Fruit fly (Drosophila melanogaster) whole organism, embryonic: Measurements from ENCODE around the gene Sk1.

Experiments
- CG11504 ChIP-seq: fragments of 200-800 bp; sonication (Bioruptor generic); optimal IDR thresholded peaks from 3 replicates; lab custom pipeline; 2019; ENCODE audit warnings: missing biosample characterization, mild to moderate bottlenecking, missing genetic modification characterization, moderate library complexity
- CG12071 ChIP-seq: fragments of 200-800 bp; sonication (Bioruptor generic); optimal IDR thresholded peaks from 3 replicates; lab custom pipeline; 2018; ENCODE audit warnings: missing biosample characterization, mild to moderate bottlenecking, missing genetic modification characterization
- CG12391 ChIP-seq: fragments of 200-800 bp; sonication (Bioruptor generic); optimal IDR thresholded peaks from 3 replicates; lab custom pipeline; 2018; ENCODE audit warnings: missing biosample characterization, mild to moderate bottlenecking, missing genetic modification characterization, moderate library complexity
- CG1602 ChIP-seq: fragments of 200-800 bp; sonication (Bioruptor generic); optimal IDR thresholded peaks from 3 replicates; lab custom pipeline; 2016; ENCODE audit warnings: missing biosample characterization, missing genetic modification characterization
- CG16815 ChIP-seq: fragments of 200-800 bp; sonication (Bioruptor generic); optimal IDR thresholded peaks from 3 replicates; lab custom pipeline; 2017; ENCODE audit warnings: missing biosample characterization, mild to moderate bottlenecking, missing genetic modification characterization
- CG18011 ChIP-seq: fragments of 200-800 bp; sonication (Bioruptor generic); optimal IDR thresholded peaks from 2 replicates; lab custom pipeline; 2017; ENCODE audit warnings: missing biosample characterization, missing genetic modification characterization, mild to moderate bottlenecking, moderate library complexity, missing genotype
- CG2712 ChIP-seq: fragments of 200-800 bp; optimal IDR thresholded peaks from 3 replicates; lab custom pipeline; 2019; ENCODE audit warnings: missing biosample characterization, mild to moderate bottlenecking, missing genetic modification characterization, moderate library complexity
- CG31224 ChIP-seq: fragments of 200-800 bp; sonication (Bioruptor generic); IDR thresholded peaks from 2 replicates; pipeline ENCODE4 v1.3.6; 2022; ENCODE audit warnings: missing biosample characterization, missing genetic modification characterization
- CG3163 ChIP-seq: fragments of 200-800 bp; sonication (Bioruptor generic); optimal IDR thresholded peaks from 3 replicates; lab custom pipeline; 2016; ENCODE audit warnings: missing biosample characterization, missing genetic modification characterization
- CG32772 ChIP-seq: fragments of 200-800 bp; sonication (Bioruptor generic); IDR thresholded peaks from 2 replicates; pipeline ENCODE4 v1.3.6; 2022; ENCODE audit warnings: missing biosample characterization, missing genetic modification characterization
- CG33557 ChIP-seq: fragments of 200-800 bp; sonication (Bioruptor generic); optimal IDR thresholded peaks from 2 replicates; lab custom pipeline; 2019; ENCODE audit warnings: missing biosample characterization, mild to moderate bottlenecking, missing genetic modification characterization, moderate library complexity
- CG34376 ChIP-seq: fragments of 200-800 bp; sonication (Bioruptor generic); optimal IDR thresholded peaks from 2 replicates; lab custom pipeline; 2018; ENCODE audit warnings: missing biosample characterization, mild to moderate bottlenecking, missing genetic modification characterization
- CG3726 ChIP-seq: fragments of 200-800 bp; sonication (Bioruptor generic); IDR thresholded peaks from 3 replicates; pipeline ENCODE4, ENCODE4 v1.3.6; 2022; ENCODE audit warnings: missing biosample characterization, missing genetic modification characterization
- CG4282 ChIP-seq: fragments of 200-800 bp; sonication (Bioruptor generic); optimal IDR thresholded peaks from 2 replicates; lab custom pipeline; 2016; ENCODE audit warnings: missing biosample characterization, missing genetic modification characterization
- CG4404 ChIP-seq: fragments of 200-800 bp; sonication (Bioruptor generic); IDR thresholded peaks from 2 replicates; pipeline ENCODE4 v1.3.6; 2022; ENCODE audit warnings: missing biosample characterization, missing genetic modification characterization
- CG4424 ChIP-seq: fragments of 200-800 bp; sonication (Bioruptor generic); optimal IDR thresholded peaks from 3 replicates; lab custom pipeline; 2016; ENCODE audit warnings: missing biosample characterization, missing genetic modification characterization
- CG7357 ChIP-seq: fragments of 200-800 bp; sonication (Bioruptor generic); IDR thresholded peaks from 3 replicates; pipeline ENCODE4 v1.3.6; 2022; ENCODE audit warnings: missing biosample characterization, missing genetic modification characterization
- CG7786 ChIP-seq: fragments of 200-800 bp; sonication (Bioruptor generic); optimal IDR thresholded peaks from 2 replicates; lab custom pipeline; 2016; ENCODE audit warnings: missing biosample characterization, missing genetic modification characterization
- CTCF ChIP-seq: fragments of 200-800 bp; sonication (Bioruptor generic); optimal IDR thresholded peaks from 2 replicates; lab custom pipeline; 2017; ENCODE audit warnings: missing biosample characterization, mild to moderate bottlenecking, missing genetic modification characterization, moderate library complexity
- CkIIα-i1 ChIP-seq: fragments of 200-800 bp; sonication (Bioruptor generic); IDR thresholded peaks from 2 replicates; pipeline ENCODE4 v1.3.6; 2022; ENCODE audit warnings: missing biosample characterization, missing genetic modification characterization
- D19B ChIP-seq: fragments of 200-800 bp; sonication (Bioruptor generic); optimal IDR thresholded peaks from 2 replicates; lab custom pipeline; 2017; ENCODE audit warnings: missing biosample characterization, mild to moderate bottlenecking, missing genetic modification characterization
- Dll ChIP-seq: fragments of 200-800 bp; sonication (Bioruptor generic); IDR thresholded peaks from 4 replicates; pipeline ENCODE4 v1.3.6; 2022; ENCODE audit warnings: missing biosample characterization, missing genetic modification characterization; ENCODE audit not compliant: partially characterized antibody
- Ets65A ChIP-seq: fragments of 200-800 bp; sonication (Bioruptor generic); peaks from one replicate; lab custom pipeline; 2016; ENCODE audit warnings: missing biosample characterization, missing genetic modification characterization
- Fer2 ChIP-seq: fragments of 200-800 bp; sonication (Bioruptor generic); optimal IDR thresholded peaks from 2 replicates; lab custom pipeline; 2018; ENCODE audit warnings: missing biosample characterization, mild to moderate bottlenecking, missing genetic modification characterization, moderate library complexity
- Gug ChIP-seq: fragments of 200-800 bp; sonication (Bioruptor generic); IDR thresholded peaks from 4 replicates; pipeline ENCODE4 v1.3.6; 2022; ENCODE audit warnings: missing biosample characterization, missing genetic modification characterization
- Hr51 ChIP-seq, 2 experiments: fragments of 200-800 bp; sonication (Bioruptor generic); optimal IDR thresholded peaks; 2 replicates in 1 of 2; 3 replicates in 1 of 2; lab custom pipeline; 2016 to 2018; ENCODE audit warnings: missing biosample characterization in 2 of 2, missing genetic modification characterization in 2 of 2, mild to moderate bottlenecking in 1 of 2, moderate library complexity in 1 of 2
- Oli ChIP-seq: fragments of 200-800 bp; sonication (Bioruptor generic); optimal IDR thresholded peaks from 2 replicates; lab custom pipeline; 2018; ENCODE audit warnings: missing biosample characterization, mild to moderate bottlenecking, missing genetic modification characterization, moderate library complexity
- Sin3A ChIP-seq: fragments of >200 bp; optimal IDR thresholded peaks from 2 replicates; lab custom pipeline; 2018
- Xrp1 ChIP-seq: fragments of 200-800 bp; sonication (Bioruptor generic); IDR thresholded peaks from 2 replicates; pipeline ENCODE4 v1.3.6; 2022; ENCODE audit warnings: missing biosample characterization, missing genetic modification characterization
- ac ChIP-seq: fragments of 200-800 bp; sonication (Bioruptor generic); optimal IDR thresholded peaks from 3 replicates; lab custom pipeline; 2017; ENCODE audit warnings: missing biosample characterization, mild to moderate bottlenecking, missing genetic modification characterization
- ara ChIP-seq: fragments of 200-800 bp; sonication (Bioruptor generic); IDR thresholded peaks from 2 replicates; pipeline ENCODE4 v1.3.6; 2022; ENCODE audit warnings: missing biosample characterization, missing genetic modification characterization
- chn ChIP-seq: fragments of 200-800 bp; sonication (Bioruptor generic); optimal IDR thresholded peaks from 2 replicates; lab custom pipeline; 2016; ENCODE audit warnings: missing biosample characterization, missing genetic modification characterization
- ci ChIP-seq: fragments of 200-800 bp; sonication (Bioruptor generic); IDR thresholded peaks from 3 replicates; pipeline ENCODE4 v1.3.6; 2022; ENCODE audit warnings: missing biosample characterization, missing genetic modification characterization
- croc ChIP-seq: fragments of 200-800 bp; sonication (Bioruptor generic); conservative IDR thresholded peaks from 3 replicates; pipeline ENCODE4 v1.3.6; 2022; ENCODE audit warnings: missing biosample characterization, missing genetic modification characterization
- danr ChIP-seq: fragments of 200-800 bp; sonication (Bioruptor generic); IDR thresholded peaks from 2 replicates; pipeline ENCODE4 v1.3.6; 2022; ENCODE audit warnings: missing biosample characterization, missing genetic modification characterization
- fu2 ChIP-seq: fragments of 200-800 bp; sonication (Bioruptor generic); optimal IDR thresholded peaks from 2 replicates; lab custom pipeline; 2016; ENCODE audit warnings: missing biosample characterization, missing genetic modification characterization
- gt ChIP-seq: fragments of 200-800 bp; sonication (Bioruptor generic); IDR thresholded peaks from 2 replicates; pipeline ENCODE4 v1.3.6; 2022; ENCODE audit warnings: missing biosample characterization, missing genetic modification characterization
- lov ChIP-seq, 2 experiments: fragments of 200-800 bp in 1 of 2; fragments of >200 bp in 1 of 2; sonication (Bioruptor generic) in 1 of 2; IDR thresholded peaks in 1 of 2; optimal IDR thresholded peaks in 1 of 2; 2 replicates in 1 of 2; 3 replicates in 1 of 2; pipeline versions ENCODE4 v1.3.6 to Lab custom; 2017 to 2022; ENCODE audit warnings: missing biosample characterization in 1 of 2, missing genetic modification characterization in 1 of 2
- pum ChIP-seq: fragments of 200-800 bp; sonication (Bioruptor generic); optimal IDR thresholded peaks from 2 replicates; lab custom pipeline; 2016; ENCODE audit warnings: missing biosample characterization, missing genetic modification characterization
- row ChIP-seq: fragments of 200-800 bp; sonication (Bioruptor generic); IDR thresholded peaks from 3 replicates; pipeline ENCODE4 v1.3.6; 2022; ENCODE audit warnings: missing biosample characterization, missing genetic modification characterization
- sd ChIP-seq: fragments of 200-800 bp; sonication (Bioruptor generic); optimal IDR thresholded peaks from 3 replicates; lab custom pipeline; 2018; ENCODE audit warnings: missing biosample characterization, mild to moderate bottlenecking, missing genetic modification characterization, moderate library complexity
- sens ChIP-seq: fragments of 200-800 bp; sonication (Bioruptor generic); peaks from one replicate; lab custom pipeline; 2016; ENCODE audit warnings: missing biosample characterization, missing genetic modification characterization
- slbo ChIP-seq: fragments of 200-800 bp; sonication (Bioruptor generic); IDR thresholded peaks from 2 replicates; pipeline ENCODE4 v1.3.6; 2022; ENCODE audit warnings: missing biosample characterization, missing genetic modification characterization
- tap ChIP-seq: fragments of 200-800 bp; optimal IDR thresholded peaks from 3 replicates; lab custom pipeline; 2019; ENCODE audit warnings: missing biosample characterization, mild to moderate bottlenecking, missing genetic modification characterization, moderate library complexity
- tx ChIP-seq: fragments of 200-800 bp; sonication (Bioruptor generic); optimal IDR thresholded peaks from 2 replicates; lab custom pipeline; 2016; ENCODE audit warnings: missing biosample characterization, missing genetic modification characterization
- vvl ChIP-seq: fragments of 200-800 bp; sonication (Bioruptor generic); IDR thresholded peaks from 2 replicates; pipeline ENCODE4 v1.3.6; 2022; ENCODE audit warnings: missing biosample characterization, missing genetic modification characterization
- z ChIP-seq: fragments of 200-800 bp; sonication (Bioruptor generic); IDR thresholded peaks from 3 replicates; pipeline ENCODE4 v1.3.6; 2022; ENCODE audit warnings: missing biosample characterization, missing genetic modification characterization

Sk1 gene

dm6 chrX:11468304-11468703 is 26.0 kb downstream of the Sk1 start (continued):
- no peak for TF ChIP-seq CG18011 (GFP tag; lab: Kevin White, UChicago)
- no peak for TF ChIP-seq Xrp1 (GFP tag; lab: Robert Waterston, UW)
- no peak for TF ChIP-seq CG12391
- TF ChIP-seq CG16815 (GFP tag; lab: Kevin White, UChicago): no peak
- TF ChIP-seq vvl: peak; percentile 69
- TF ChIP-seq tx (GFP tag; lab: Kevin White, UChicago): no peak
- no peak for TF ChIP-seq CG33557
- TF ChIP-seq CG4282: no peak
- TF ChIP-seq tap: no peak
- no peak for TF ChIP-seq z (GFP tag; lab: Robert Waterston, UW)
- no peak for TF ChIP-seq CG3163 (GFP tag; lab: Kevin White, UChicago)
- TF ChIP-seq CG32772 (GFP tag; lab: Robert Waterston, UW): peak; percentile 55
- no peak for TF ChIP-seq danr (GFP tag; lab: Robert Waterston, UW)
- TF ChIP-seq D19B (GFP tag; lab: Kevin White, UChicago): no peak
- TF ChIP-seq CG4424 (GFP tag; lab: Kevin White, UChicago): no peak
- no peak for TF ChIP-seq ara (GFP tag; lab: Robert Waterston, UW)
- no peak for TF ChIP-seq Oli (tag; lab: Kevin White, UChicago)
- peak; percentile 78 for TF ChIP-seq ci (GFP tag; lab: Robert Waterston, UW)
- TF ChIP-seq croc (GFP tag; lab: Robert Waterston, UW): no peak
- no peak for TF ChIP-seq CG34376 (GFP tag; lab: Kevin White, UChicago)
- TF ChIP-seq gt (GFP tag; lab: Robert Waterston, UW): no peak
- no peak for TF ChIP-seq CG2712 (tag; lab: Kevin White, UChicago)

- no peak for TF ChIP-seq slbo (GFP tag; lab: Robert Waterston, UW)
- no peak for TF ChIP-seq lov (optimal IDR thresholded peaks at IDR 0.05; lab: Kevin White, UChicago)
- no peak for TF ChIP-seq lov (GFP tag; IDR thresholded peaks at IDR 0.05; lab: Robert Waterston, UW)
- TF ChIP-seq CG3726: no peak
- no peak for TF ChIP-seq CkIIα-i1
- TF ChIP-seq chn: no peak
- TF ChIP-seq CG1602 (GFP tag; lab: Kevin White, UChicago): no peak
- TF ChIP-seq Fer2 (tag; lab: Kevin White, UChicago): no peak
- TF ChIP-seq CG11504 (tag; lab: Kevin White, UChicago): no peak
- no peak for TF ChIP-seq CG12071 (GFP tag; lab: Kevin White, UChicago)
- no peak for TF ChIP-seq fu2 (GFP tag; lab: Kevin White, UChicago)
- no peak for TF ChIP-seq CTCF (GFP tag; lab: Kevin White, UChicago)
- TF ChIP-seq sd (tag; lab: Kevin White, UChicago): no peak
- no peak for TF ChIP-seq CG7786 (GFP tag; lab: Kevin White, UChicago)
- TF ChIP-seq ac (GFP tag; lab: Kevin White, UChicago): no peak
- TF ChIP-seq Dll (GFP tag; lab: Robert Waterston, UW): no peak
- TF ChIP-seq Hr51 (GFP tag; optimal IDR thresholded peaks at IDR 0.05; lab: Kevin White, UChicago): no peak
- 0 out of 3 replicates have a peak, but pooled peaks have one; percentile 15 for TF ChIP-seq row (GFP tag; lab: Robert Waterston, UW)
- no peak for TF ChIP-seq CG4404 (GFP tag; lab: Robert Waterston, UW)
- no peak for TF ChIP-seq Sin3A (lab: Kevin White, UChicago)
- TF ChIP-seq sens (GFP tag; lab: Kevin White, UChicago): peak; percentile 73
- no peak for TF ChIP-seq Gug (GFP tag; lab: Robert Waterston, UW)
- TF ChIP-seq CG31224 (GFP tag; lab: Robert Waterston, UW): no peak
- no peak for TF ChIP-seq CG7357 (GFP tag; lab: Robert Waterston, UW)
- no peak for TF ChIP-seq pum (GFP tag; lab: Kevin White, UChicago)
- TF ChIP-seq Ets65A (GFP tag; lab: Kevin White, UChicago): peak; percentile 78
- TF ChIP-seq, all 482 proteins: peak for 3
These were observed 34.4 kb downstream of the Sk1 start, which contains the start of gene Cyp4g15 for dm6 chrX:11476758-11477157. Cyp4g15 (plus strand) TSS chrX:11477058.
